Fruit fly (Drosophila melanogaster): ENCODE data around the gene CG4259.

CG4259 gene

dm6 chr2L:2163568-2163953 is 34.5 kb upstream of the CG4259 start (continued):
- TF ChIP-seq Ssrp (tag; optimal IDR thresholded peaks at IDR 0.05) (peak; percentile 90), nmo (GFP tag; optimal IDR thresholded peaks at IDR 0.05) (peak; percentile 93), CG2202 (tag; optimal IDR thresholded peaks at IDR 0.05) (peak; percentile 89), CG15073 (GFP tag; optimal IDR thresholded peaks at IDR 0.05) (peak; percentile 26), Tbp (GFP tag; optimal IDR thresholded peaks at IDR 0.05) (no peak), schlank (tag; optimal IDR thresholded peaks at IDR 0.05) (peak; percentile 50), CG8290 (GFP tag; optimal IDR thresholded peaks at IDR 0.05) (peak; percentile 88), CG8290 (tag; optimal IDR thresholded peaks at IDR 0.05) (peak; percentile 49 to 91), CG10267 (tag; optimal IDR thresholded peaks at IDR 0.05) (peak; percentile 86), btn (GFP tag; optimal IDR thresholded peaks at IDR 0.05) (peak; percentile 91), CG4820 (GFP tag; optimal IDR thresholded peaks at IDR 0.05) (peak; percentile 89), CG3995 (GFP tag; optimal IDR thresholded peaks at IDR 0.05) (peak; percentile 40), cwo (GFP tag; optimal IDR thresholded peaks at IDR 0.05) (peak; percentile 71), Sox102F (GFP tag; optimal IDR thresholded peaks at IDR 0.05) (peak; percentile 89), al (GFP tag; IDR thresholded peaks at IDR 0.05) (peak; percentile 63), Dfd (GFP tag; optimal IDR thresholded peaks at IDR 0.05) (no peak), Fer1 (GFP tag; optimal IDR thresholded peaks at IDR 0.05) (peak; percentile 40), ttk (GFP tag; IDR thresholded peaks at IDR 0.05) (peak; percentile 91), dm (GFP tag; optimal IDR thresholded peaks at IDR 0.05) (peak; percentile 85), vvl (GFP tag; IDR thresholded peaks at IDR 0.05) (peak; percentile 96), Dp (GFP tag; optimal IDR thresholded peaks at IDR 0.05) (no peak), Sin3A (optimal IDR thresholded peaks at IDR 0.05) (no peak), Ada2b (GFP tag; IDR thresholded peaks at IDR 0.05) (peak; percentile 80), CG17912 (GFP tag; optimal IDR thresholded peaks at IDR 0.05) (no peak), chn (GFP tag; optimal IDR thresholded peaks at IDR 0.05) (peak; percentile 73), sisA (GFP tag; IDR thresholded peaks at IDR 0.05) (peak; percentile 94), CG31365 (tag; optimal IDR thresholded peaks at IDR 0.05) (peak; percentile 61), Hr39 (optimal IDR thresholded peaks at IDR 0.05) (no peak), CG10462 (GFP tag; optimal IDR thresholded peaks at IDR 0.05) (peak; percentile 71), CG11723 (GFP tag; optimal IDR thresholded peaks at IDR 0.05) (peak; percentile 86), Jarid2 (GFP tag; optimal IDR thresholded peaks at IDR 0.05) (peak; percentile 50), Lpt (GFP tag; optimal IDR thresholded peaks at IDR 0.05) (no peak), bowl (GFP tag; IDR thresholded peaks at IDR 0.05) (peak; percentile 73), CG32772 (GFP tag; IDR thresholded peaks at IDR 0.05) (peak; percentile 94), Doc3 (GFP tag; IDR thresholded peaks at IDR 0.05; ENCODE audit: partially characterized antibody) (no peak), CG34224 (GFP tag; IDR thresholded peaks at IDR 0.05; ENCODE audit: partially characterized antibody) (no peak), Deaf1 (tag; optimal IDR thresholded peaks at IDR 0.05) (peak; percentile 7), CG14667 (GFP tag; IDR thresholded peaks at IDR 0.05) (peak; percentile 91), bbx (GFP tag; IDR thresholded peaks at IDR 0.05; ENCODE audit: partially characterized antibody) (no peak), Optix (GFP tag; IDR thresholded peaks at IDR 0.05) (peak; percentile 96), E2f2 (GFP tag; IDR thresholded peaks at IDR 0.05) (peak; percentile 67), Aef1 (GFP tag; IDR thresholded peaks at IDR 0.05) (peak; percentile 89), Poxn (GFP tag; IDR thresholded peaks at IDR 0.05) (0 out of 2 replicates have a peak, but pooled peaks have one; percentile 11), CG2678 (tag; optimal IDR thresholded peaks at IDR 0.05) (peak; percentile 86), Adf1 (GFP tag; IDR thresholded peaks at IDR 0.05) (peak; percentile 10; the same call in 1 of the 2 replicates), kah (GFP tag; optimal IDR thresholded peaks at IDR 0.05) (peak; percentile 28), Oaz (GFP tag; IDR thresholded peaks at IDR 0.05) (peak; percentile 73), onecut (GFP tag; IDR thresholded peaks at IDR 0.05) (peak; percentile 87), sens-2 (GFP tag; IDR thresholded peaks at IDR 0.05) (peak; percentile 94), CG14965 (GFP tag; optimal IDR thresholded peaks at IDR 0.05; ENCODE audit: borderline replicate concordance) (peak; percentile 40), CG9876 (GFP tag; optimal IDR thresholded peaks at IDR 0.05) (peak; percentile 85), ranshi (GFP tag; IDR thresholded peaks at IDR 0.05) (peak; percentile 90), Ets97D (GFP tag; optimal IDR thresholded peaks at IDR 0.05) (peak; percentile 66)
